Fruit fly (Drosophila melanogaster) whole organism, embryonic: ENCODE data around the gene raw.

Experiments used
- CG10274 ChIP-seq: fragments of 200-800 bp; sonication (Bioruptor generic); optimal IDR thresholded peaks from 3 replicates; lab custom pipeline; 2017; ENCODE audit warnings: missing biosample characterization, mild to moderate bottlenecking, missing genetic modification characterization
- CG10654 ChIP-seq: fragments of 200-800 bp; sonication (Bioruptor generic); optimal IDR thresholded peaks from 2 replicates; lab custom pipeline; 2016; ENCODE audit warnings: missing biosample characterization, missing genetic modification characterization
- CG11085 ChIP-seq: fragments of 200-800 bp; sonication (Bioruptor generic); IDR thresholded peaks from 2 replicates; pipeline ENCODE4 v1.3.6; 2022; ENCODE audit warnings: missing biosample characterization, missing genetic modification characterization
- CG12659 ChIP-seq: fragments of 200-800 bp; sonication (Bioruptor generic); optimal IDR thresholded peaks from 3 replicates; lab custom pipeline; 2017; ENCODE audit warnings: mild to moderate bottlenecking, missing biosample characterization, missing genetic modification reagents, missing genetic modification characterization
- CG13123 ChIP-seq: fragments of 200-800 bp; sonication (Bioruptor generic); optimal IDR thresholded peaks from 2 replicates; lab custom pipeline; 2016; ENCODE audit warnings: missing biosample characterization, missing genetic modification characterization
- CG13894 ChIP-seq: fragments of 200-800 bp; sonication (Bioruptor generic); optimal IDR thresholded peaks from 3 replicates; lab custom pipeline; 2018; ENCODE audit warnings: missing biosample characterization, mild to moderate bottlenecking, missing genetic modification characterization, moderate library complexity
- CG1603 ChIP-seq: fragments of 200-800 bp; sonication (Bioruptor generic); optimal IDR thresholded peaks from 2 replicates; lab custom pipeline; 2019; ENCODE audit warnings: missing biosample characterization, mild to moderate bottlenecking, missing genetic modification characterization, moderate library complexity
- CG17186 ChIP-seq: fragments of 200-800 bp; sonication (Bioruptor generic); optimal IDR thresholded peaks from 3 replicates; lab custom pipeline; 2017; ENCODE audit warnings: missing biosample characterization, missing genetic modification reagents, missing genetic modification characterization
- CG2116 ChIP-seq: fragments of 200-800 bp; sonication (Bioruptor generic); optimal IDR thresholded peaks from 3 replicates; lab custom pipeline; 2018; ENCODE audit warnings: missing biosample characterization, mild to moderate bottlenecking, missing genetic modification characterization
- CG2678 ChIP-seq: fragments of 200-800 bp; sonication (Bioruptor generic); optimal IDR thresholded peaks from 3 replicates; lab custom pipeline; 2019; ENCODE audit warnings: missing biosample characterization, mild to moderate bottlenecking, missing genetic modification characterization, moderate library complexity
- CG3847 ChIP-seq: fragments of 200-800 bp; sonication (Bioruptor generic); IDR thresholded peaks from 2 replicates; pipeline ENCODE4 v1.3.6; 2022; ENCODE audit warnings: missing biosample characterization, missing genetic modification characterization
- CG42726 ChIP-seq: fragments of 200-800 bp; sonication (Bioruptor generic); IDR thresholded peaks from 2 replicates; pipeline ENCODE4 v1.3.6; 2022; ENCODE audit warnings: missing biosample characterization, missing genetic modification characterization; ENCODE audit not compliant: partially characterized antibody
- CG4707 ChIP-seq: fragments of 200-800 bp; sonication (Bioruptor generic); optimal IDR thresholded peaks from 2 replicates; lab custom pipeline; 2018; ENCODE audit warnings: missing biosample characterization, mild to moderate bottlenecking, missing genetic modification characterization, moderate library complexity
- CG5245 ChIP-seq: fragments of 200-800 bp; sonication (Bioruptor generic); optimal IDR thresholded peaks from 3 replicates; lab custom pipeline; 2016; ENCODE audit warnings: missing biosample characterization, missing genetic modification characterization
- CG8290 ChIP-seq, 3 experiments: fragments of 200-800 bp; sonication (Bioruptor generic); optimal IDR thresholded peaks; 2 replicates each; lab custom pipeline; 2016 to 2019; ENCODE audit warnings: missing biosample characterization in 3 of 3, missing genetic modification characterization in 3 of 3, mild to moderate bottlenecking in 2 of 3, moderate library complexity in 1 of 3
- CG8359 ChIP-seq: fragments of 200-800 bp; sonication (Bioruptor generic); optimal IDR thresholded peaks from 2 replicates; lab custom pipeline; 2017; ENCODE audit warnings: missing biosample characterization, mild to moderate bottlenecking, missing genetic modification characterization, borderline replicate concordance
- CTCF ChIP-seq: fragments of 200-800 bp; sonication (Bioruptor generic); optimal IDR thresholded peaks from 2 replicates; lab custom pipeline; 2017; ENCODE audit warnings: missing biosample characterization, mild to moderate bottlenecking, missing genetic modification characterization, moderate library complexity
- CoRest ChIP-seq: fragments of 200-800 bp; sonication (Bioruptor generic); optimal IDR thresholded peaks from 3 replicates; lab custom pipeline; 2018; ENCODE audit warnings: missing biosample characterization, mild to moderate bottlenecking, missing genetic modification characterization, moderate library complexity
- Doc2 ChIP-seq: fragments of 200-800 bp; sonication (Bioruptor generic); IDR thresholded peaks from 2 replicates; pipeline ENCODE4 v1.3.6; 2022; ENCODE audit warnings: missing biosample characterization, missing genetic modification characterization
- Dp ChIP-seq: fragments of 200-800 bp; sonication (Bioruptor generic); optimal IDR thresholded peaks from 2 replicates; lab custom pipeline; 2018; ENCODE audit warnings: missing biosample characterization, mild to moderate bottlenecking, missing genetic modification characterization, moderate library complexity
- E2f2 ChIP-seq: fragments of 200-800 bp; sonication (Bioruptor generic); IDR thresholded peaks from 2 replicates; pipeline ENCODE4 v1.3.6; 2022; ENCODE audit warnings: missing biosample characterization, missing genetic modification characterization
- Eip74EF ChIP-seq, 2 experiments: fragments of 200-800 bp in 1 of 2; fragments of >200 bp in 1 of 2; sonication (Bioruptor generic) in 1 of 2; optimal IDR thresholded peaks; 2 replicates each; lab custom pipeline; 2017 to 2019; ENCODE audit warnings: missing biosample characterization in 2 of 2, missing genetic modification characterization in 2 of 2, mild to moderate bottlenecking in 1 of 2, moderate library complexity in 1 of 2
- Ets65A ChIP-seq: fragments of 200-800 bp; sonication (Bioruptor generic); peaks from one replicate; lab custom pipeline; 2016; ENCODE audit warnings: missing biosample characterization, missing genetic modification characterization
- H2.0 ChIP-seq: fragments of 200-800 bp; sonication (Bioruptor generic); IDR thresholded peaks from 2 replicates; pipeline ENCODE4 v1.3.6; 2022; ENCODE audit warnings: missing biosample characterization, missing genetic modification characterization
- Hr3 ChIP-seq: fragments of 200-800 bp; sonication (Bioruptor generic); optimal IDR thresholded peaks from 3 replicates; lab custom pipeline; 2016; ENCODE audit warnings: missing biosample characterization, missing genetic modification characterization
- Lhr ChIP-seq: fragments of 200-800 bp; sonication (Bioruptor generic); optimal IDR thresholded peaks from 3 replicates; lab custom pipeline; 2017; ENCODE audit warnings: mild to moderate bottlenecking, missing biosample characterization, missing genetic modification reagents, missing genetic modification characterization
- Lpt ChIP-seq: fragments of >200 bp; optimal IDR thresholded peaks from 2 replicates; lab custom pipeline; 2018; ENCODE audit warnings: missing biosample characterization, missing genetic modification characterization
- MBD-R2 ChIP-seq: fragments of 200-800 bp; sonication (Bioruptor generic); IDR thresholded peaks from 2 replicates; pipeline ENCODE4 v1.3.6; 2022; ENCODE audit warnings: missing biosample characterization, missing genetic modification characterization
- Myb ChIP-seq: fragments of 200-800 bp; sonication (Bioruptor generic); optimal IDR thresholded peaks from 2 replicates; lab custom pipeline; 2016; ENCODE audit warnings: missing biosample characterization, missing genetic modification characterization
- Sry-β ChIP-seq: fragments of 200-800 bp; sonication (Bioruptor generic); optimal IDR thresholded peaks from 2 replicates; lab custom pipeline; 2018; ENCODE audit warnings: missing biosample characterization, mild to moderate bottlenecking, missing genetic modification characterization, moderate library complexity
- abd-A ChIP-seq: fragments of 200-800 bp; sonication (Bioruptor generic); optimal IDR thresholded peaks from 3 replicates; lab custom pipeline; 2019; ENCODE audit warnings: missing biosample characterization, mild to moderate bottlenecking, missing genetic modification characterization, moderate library complexity
- amos ChIP-seq: fragments of 200-800 bp; sonication (Bioruptor generic); IDR thresholded peaks from 2 replicates; pipeline ENCODE4 v1.3.6; 2022; ENCODE audit warnings: missing biosample characterization, missing genetic modification characterization; ENCODE audit not compliant: partially characterized antibody
- esg ChIP-seq: fragments of 200-800 bp; sonication (Bioruptor generic); conservative IDR thresholded peaks from 2 replicates; pipeline ENCODE4 v1.3.6; 2022; ENCODE audit warnings: missing biosample characterization, missing genetic modification characterization
- exex ChIP-seq: fragments of 200-800 bp; sonication (Bioruptor generic); optimal IDR thresholded peaks from 4 replicates; lab custom pipeline; 2018; ENCODE audit warnings: missing biosample characterization, mild to moderate bottlenecking, missing genetic modification characterization, moderate library complexity
- gem ChIP-seq: fragments of 200-800 bp; sonication (Bioruptor generic); optimal IDR thresholded peaks from 2 replicates; lab custom pipeline; 2019; ENCODE audit warnings: missing biosample characterization, mild to moderate bottlenecking, missing genetic modification characterization, moderate library complexity
- grau ChIP-seq: fragments of 200-800 bp; optimal IDR thresholded peaks from 3 replicates; lab custom pipeline; 2019; ENCODE audit warnings: missing biosample characterization, mild to moderate bottlenecking, missing genetic modification characterization, moderate library complexity
- insv ChIP-seq, 2 experiments: fragments of 200-800 bp; sonication (Bioruptor generic); optimal IDR thresholded peaks; 3 replicates each; lab custom pipeline; 2016 to 2018; ENCODE audit warnings: missing biosample characterization in 2 of 2, missing genetic modification characterization in 2 of 2
- klu ChIP-seq: fragments of 200-800 bp; sonication (Bioruptor generic); IDR thresholded peaks from 2 replicates; pipeline ENCODE4 v1.3.6; 2022; ENCODE audit warnings: missing biosample characterization, missing genetic modification characterization
- lilli ChIP-seq: fragments of 200-800 bp; sonication (Bioruptor generic); optimal IDR thresholded peaks from 3 replicates; lab custom pipeline; 2016; ENCODE audit warnings: missing biosample characterization, missing genetic modification characterization
- pita ChIP-seq: fragments of 200-800 bp; sonication (Bioruptor generic); optimal IDR thresholded peaks from 2 replicates; lab custom pipeline; 2017; ENCODE audit warnings: missing biosample characterization, mild to moderate bottlenecking, missing genetic modification characterization
- pzg ChIP-seq: fragments of 200-800 bp; sonication (Bioruptor generic); optimal IDR thresholded peaks from 3 replicates; lab custom pipeline; 2018; ENCODE audit warnings: missing biosample characterization, mild to moderate bottlenecking, missing genetic modification characterization, moderate library complexity
- slbo ChIP-seq: fragments of 200-800 bp; sonication (Bioruptor generic); IDR thresholded peaks from 2 replicates; pipeline ENCODE4 v1.3.6; 2022; ENCODE audit warnings: missing biosample characterization, missing genetic modification characterization
- stwl ChIP-seq: fragments of 200-800 bp; sonication (Bioruptor generic); optimal IDR thresholded peaks from 3 replicates; lab custom pipeline; 2018; ENCODE audit warnings: missing biosample characterization, mild to moderate bottlenecking, missing genetic modification characterization, moderate library complexity
- trem ChIP-seq: fragments of 200-800 bp; optimal IDR thresholded peaks from 3 replicates; lab custom pipeline; 2019; ENCODE audit warnings: missing biosample characterization, mild to moderate bottlenecking, missing genetic modification characterization, moderate library complexity
- zf30C ChIP-seq: fragments of 200-800 bp; sonication (Bioruptor generic); optimal IDR thresholded peaks from 3 replicates; lab custom pipeline; 2018; ENCODE audit warnings: missing biosample characterization, mild to moderate bottlenecking, missing genetic modification characterization

The raw gene

dm6 chr2L:8740757-8741278 lies 358 bp upstream of the raw start (continued):
- TF ChIP-seq Doc2 (GFP tag; lab: Robert Waterston, UW) (no peak), CG8290 (GFP tag; optimal IDR thresholded peaks at IDR 0.05; lab: Kevin White, UChicago) (no peak), CG8290 (tag; optimal IDR thresholded peaks at IDR 0.05; lab: Kevin White, UChicago) (peak in 1 of 2 experiments; percentile 45), CG5245 (GFP tag; lab: Kevin White, UChicago) (no peak), Hr3 (no peak), CG11085 (no peak), Dp (GFP tag; lab: Kevin White, UChicago) (peak; percentile 9), CG10274 (GFP tag; lab: Kevin White, UChicago) (no peak), klu (GFP tag; lab: Robert Waterston, UW) (no peak), grau (peak; percentile 1), abd-A (tag; lab: Kevin White, UChicago) (peak; percentile 47), CG4707 (GFP tag; lab: Kevin White, UChicago) (peak; percentile 14), zf30C (peak; percentile 34), CG2678 (tag; lab: Kevin White, UChicago) (peak; percentile 4), CTCF (GFP tag; lab: Kevin White, UChicago) (peak; percentile 77), CG13894 (tag; lab: Kevin White, UChicago) (peak; percentile 16), insv (GFP tag; optimal IDR thresholded peaks at IDR 0.05; lab: Kevin White, UChicago) (peak in 1 of 2 experiments; percentile 2), CG12659 (GFP tag; lab: Kevin White, UChicago) (peak; percentile 54), Lpt (no peak), Eip74EF (GFP tag; optimal IDR thresholded peaks at IDR 0.05; lab: Kevin White, UChicago) (no peak), Lhr (GFP tag; lab: Kevin White, UChicago) (peak; percentile 54), CG3847 (GFP tag; lab: Robert Waterston, UW) (peak; percentile 76), CoRest (tag; lab: Kevin White, UChicago) (peak; percentile 5), CG13123 (no peak), esg (GFP tag; lab: Robert Waterston, UW) (no peak), exex (tag; lab: Kevin White, UChicago) (peak; percentile 1), trem (tag; lab: Kevin White, UChicago) (peak; percentile 30), gem (no peak), pita (GFP tag; lab: Kevin White, UChicago) (peak; percentile 81), CG10654 (GFP tag; lab: Kevin White, UChicago) (no peak), Myb (GFP tag; lab: Kevin White, UChicago) (peak; percentile 23), lilli (GFP tag; lab: Kevin White, UChicago) (no peak), amos (GFP tag; lab: Robert Waterston, UW) (peak; percentile 28; the same call in 1 of the 2 replicates), CG2116 (peak; percentile 38), CG8359 (GFP tag; lab: Kevin White, UChicago) (no peak), CG42726 (GFP tag; lab: Robert Waterston, UW) (peak; percentile 39; the same call in 1 of the 2 replicates), slbo (0 out of 2 replicates have a peak, but pooled peaks have one; percentile 14), pzg (GFP tag; lab: Kevin White, UChicago) (peak; percentile 42), Sry-β (peak; percentile 81), stwl (tag; lab: Kevin White, UChicago) (peak; percentile 49), Ets65A (peak; percentile 31), CG17186 (GFP tag; lab: Kevin White, UChicago) (peak; percentile 43), CG1603 (tag; lab: Kevin White, UChicago) (peak; percentile 23), E2f2 (GFP tag; lab: Robert Waterston, UW) (0 out of 2 replicates have a peak, but pooled peaks have one; percentile 20), MBD-R2 (no peak), H2.0 (no peak)
